Worm (Caenorhabditis elegans): Measurements from ENCODE around the gene oct-2.

oct-2 gene

DNA sequence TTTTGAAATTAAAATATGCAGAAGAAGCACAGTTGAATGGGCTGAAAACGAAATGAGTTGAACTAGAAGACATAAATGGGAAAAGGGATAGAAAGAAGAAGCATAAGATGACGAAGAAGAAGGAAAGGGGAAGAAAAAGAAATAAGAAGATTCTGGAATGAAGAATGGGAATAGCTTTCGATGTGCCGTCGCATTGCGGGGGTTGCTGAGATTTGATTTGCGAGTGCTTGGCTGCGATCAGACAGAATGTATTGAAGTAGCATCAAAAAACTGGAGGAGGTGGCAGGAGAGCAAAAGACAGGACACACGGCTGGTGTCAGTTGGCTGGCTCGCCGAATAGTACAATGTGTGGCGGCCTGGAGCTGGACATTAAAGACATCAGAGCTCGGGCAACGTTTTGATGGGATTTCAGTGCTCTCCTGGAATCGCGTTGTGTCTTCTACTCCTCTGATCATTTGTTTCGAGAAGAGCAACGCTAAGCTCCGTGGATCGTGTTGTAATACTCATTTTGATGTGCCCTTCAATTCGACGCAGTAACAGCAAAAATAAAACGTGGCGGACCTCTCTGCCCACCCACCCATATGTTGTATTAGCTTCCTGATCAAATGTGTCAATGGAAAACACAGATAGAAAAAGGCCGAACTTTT is 33.0 kb downstream of the oct-2 start:
- TF ChIP-seq nhr-28 (tag; optimal IDR thresholded peaks at IDR 0.05) = no peak
- no peak for TF ChIP-seq C04F5.9 (tag; optimal IDR thresholded peaks at IDR 0.05)
- TF ChIP-seq fkh-10 (GFP tag; optimal IDR thresholded peaks at IDR 0.05) = peak; percentile 70
- TF ChIP-seq nhr-19 (GFP tag; conservative IDR thresholded peaks at IDR 0.05) = peak; percentile 63
- TF ChIP-seq ceh-88 (GFP tag; IDR thresholded peaks at IDR 0.05) = no peak
- peak; percentile 54 for TF ChIP-seq fkh-4 (tag; optimal IDR thresholded peaks at IDR 0.05; ENCODE audit: borderline replicate concordance)
- no peak for TF ChIP-seq elt-3 (tag; optimal IDR thresholded peaks at IDR 0.05)
- TF ChIP-seq pqm-1 (tag; optimal IDR thresholded peaks at IDR 0.05) = no peak
- TF ChIP-seq unc-30 (tag; optimal IDR thresholded peaks at IDR 0.05) = no peak
- no peak for TF ChIP-seq isw-1 (GFP tag; IDR thresholded peaks at IDR 0.05)
- TF ChIP-seq vab-15 (tag; optimal IDR thresholded peaks at IDR 0.05) = no peak
- no peak for TF ChIP-seq zip-4 (GFP tag; optimal IDR thresholded peaks at IDR 0.05)
- TF ChIP-seq fos-1 (tag; optimal IDR thresholded peaks at IDR 0.05) = no peak
- TF ChIP-seq nhr-71 (tag; optimal IDR thresholded peaks at IDR 0.05) = peak; percentile 87
- no peak for TF ChIP-seq ceh-82 (tag; optimal IDR thresholded peaks at IDR 0.05)
- no peak for TF ChIP-seq ztf-4 (tag; optimal IDR thresholded peaks at IDR 0.05)
- TF ChIP-seq swsn-7 (tag; optimal IDR thresholded peaks at IDR 0.05) = peak; percentile 25
- peak; percentile 77 for TF ChIP-seq rnt-1 (tag; optimal IDR thresholded peaks at IDR 0.05)
- no peak for TF ChIP-seq jun-1 (tag; optimal IDR thresholded peaks at IDR 0.05)
- TF ChIP-seq nhr-47 (tag; optimal IDR thresholded peaks at IDR 0.05) = peak; percentile 2
- no peak for TF ChIP-seq elt-2 (tag; optimal IDR thresholded peaks at IDR 0.05)
- peak; percentile 51 for TF ChIP-seq snu-23 (GFP tag; optimal IDR thresholded peaks at IDR 0.05)
- TF ChIP-seq C16A3.4 (tag; optimal IDR thresholded peaks at IDR 0.05) = no peak
- peak; percentile 9 for TF ChIP-seq xbp-1 (tag; optimal IDR thresholded peaks at IDR 0.05)
- peak; percentile 78 for TF ChIP-seq pag-3 (tag; optimal IDR thresholded peaks at IDR 0.05; ENCODE audit: borderline replicate concordance, insufficient read depth)
- no peak for TF ChIP-seq sup-37 (GFP tag; optimal IDR thresholded peaks at IDR 0.05)
- TF ChIP-seq nhr-85 (tag) = no peak
- no peak for TF ChIP-seq nhr-84 (tag; optimal IDR thresholded peaks at IDR 0.05)
- TF ChIP-seq ceh-90 (tag; optimal IDR thresholded peaks at IDR 0.05) = no peak
- peak in 1 of 2 experiments; percentile 28 for TF ChIP-seq lsy-2 (tag; optimal IDR thresholded peaks at IDR 0.05)
- TF ChIP-seq dpl-1 (GFP tag; optimal IDR thresholded peaks at IDR 0.05) = no peak
- TF ChIP-seq lin-14 (GFP tag; optimal IDR thresholded peaks at IDR 0.05) = peak; percentile 85
- no peak for TF ChIP-seq mep-1 (tag; optimal IDR thresholded peaks at IDR 0.05)
- no peak for TF ChIP-seq lin-15B (tag; optimal IDR thresholded peaks at IDR 0.05)
- no peak for TF ChIP-seq Y116A8C.19 (tag; optimal IDR thresholded peaks at IDR 0.05; ENCODE audit: borderline replicate concordance)
- peak; percentile 60 for TF ChIP-seq unc-130 (tag; optimal IDR thresholded peaks at IDR 0.05)
- TF ChIP-seq dsc-1 (tag; optimal IDR thresholded peaks at IDR 0.05) = peak; percentile 84
- TF ChIP-seq nhr-90 (tag; optimal IDR thresholded peaks at IDR 0.05; ENCODE audit: poor library complexity) = no peak
- TF ChIP-seq tbx-2 (tag; optimal IDR thresholded peaks at IDR 0.05) = peak; percentile 16
- no peak for TF ChIP-seq hlh-17 (GFP tag; optimal IDR thresholded peaks at IDR 0.05; ENCODE audit: borderline replicate concordance)
- no peak for TF ChIP-seq efl-1 (optimal IDR thresholded peaks at IDR 0.05)
- peak in 1 of 2 experiments; percentile 63 for TF ChIP-seq efl-1 (GFP tag; optimal IDR thresholded peaks at IDR 0.05 in 1 of 2)
- no peak for TF ChIP-seq tlp-1 (tag; optimal IDR thresholded peaks at IDR 0.05)
- peak; percentile 35 for TF ChIP-seq nhr-20 (tag; optimal IDR thresholded peaks at IDR 0.05)
